Fruit fly (Drosophila melanogaster) whole organism, embryonic: ENCODE measurements around the gene jet.

Experiments
- Abd-B ChIP-seq: fragments of 200-800 bp; sonication (Bioruptor generic); optimal IDR thresholded peaks from 2 replicates; lab custom pipeline; 2018; ENCODE audit warnings: missing biosample characterization, mild to moderate bottlenecking, missing genetic modification characterization, moderate library complexity
- BEAF-32 ChIP-seq: fragments of 200-800 bp; sonication (Bioruptor generic); optimal IDR thresholded peaks from 3 replicates; lab custom pipeline; 2017; ENCODE audit warnings: missing biosample characterization, missing genetic modification characterization, mild to moderate bottlenecking, moderate library complexity, missing genetic modification reagents
- Bgb ChIP-seq: fragments of 200-800 bp; sonication (Bioruptor generic); IDR thresholded peaks from 2 replicates; pipeline ENCODE4 v1.3.6; 2022; ENCODE audit warnings: missing biosample characterization, missing genetic modification characterization; ENCODE audit not compliant: partially characterized antibody
- Bteb2 ChIP-seq: fragments of 200-800 bp; sonication (Bioruptor generic); optimal IDR thresholded peaks from 2 replicates; lab custom pipeline; 2016; ENCODE audit warnings: missing biosample characterization, missing genetic modification characterization
- CG12942 ChIP-seq: fragments of 200-800 bp; sonication (Bioruptor generic); optimal IDR thresholded peaks from 3 replicates; lab custom pipeline; 2016; ENCODE audit warnings: missing biosample characterization, missing genetic modification characterization
- CG14860 ChIP-seq: fragments of 200-800 bp; sonication (Bioruptor generic); IDR thresholded peaks from 3 replicates; pipeline ENCODE4 v1.3.6; 2022; ENCODE audit warnings: missing biosample characterization, missing genetic modification characterization; ENCODE audit not compliant: partially characterized antibody
- CG16813 ChIP-seq: fragments of 200-800 bp; sonication (Bioruptor generic); IDR thresholded peaks from 3 replicates; pipeline ENCODE4 v1.3.6; 2022; ENCODE audit warnings: missing biosample characterization, missing genetic modification characterization; ENCODE audit not compliant: partially characterized antibody
- CG17568 ChIP-seq: fragments of 200-800 bp; sonication (Bioruptor generic); optimal IDR thresholded peaks from 2 replicates; lab custom pipeline; 2018; ENCODE audit warnings: missing biosample characterization, mild to moderate bottlenecking, missing genetic modification characterization, moderate library complexity
- CG18599 ChIP-seq: fragments of 200-800 bp; sonication (Bioruptor generic); optimal IDR thresholded peaks from 3 replicates; lab custom pipeline; 2017; ENCODE audit warnings: missing biosample characterization, missing genetic modification characterization, mild to moderate bottlenecking, moderate library complexity, missing genetic modification reagents
- CG30431 ChIP-seq: fragments of 200-800 bp; sonication (Bioruptor generic); optimal IDR thresholded peaks from 2 replicates; lab custom pipeline; 2017; ENCODE audit warnings: missing biosample characterization, missing genetic modification characterization
- CG34422 ChIP-seq: fragments of 200-800 bp; sonication (Bioruptor generic); IDR thresholded peaks from 3 replicates; pipeline ENCODE4 v1.3.6; 2022; ENCODE audit warnings: missing biosample characterization, missing genetic modification characterization
- CG3847 ChIP-seq: fragments of 200-800 bp; sonication (Bioruptor generic); IDR thresholded peaks from 2 replicates; pipeline ENCODE4 v1.3.6; 2022; ENCODE audit warnings: missing biosample characterization, missing genetic modification characterization
- CG42726 ChIP-seq: fragments of 200-800 bp; sonication (Bioruptor generic); IDR thresholded peaks from 2 replicates; pipeline ENCODE4 v1.3.6; 2022; ENCODE audit warnings: missing biosample characterization, missing genetic modification characterization; ENCODE audit not compliant: partially characterized antibody
- CG5245 ChIP-seq: fragments of 200-800 bp; sonication (Bioruptor generic); optimal IDR thresholded peaks from 3 replicates; lab custom pipeline; 2016; ENCODE audit warnings: missing biosample characterization, missing genetic modification characterization
- CG6272 ChIP-seq: fragments of 200-800 bp; sonication (Bioruptor generic); IDR thresholded peaks from 2 replicates; pipeline ENCODE4 v1.3.6; 2022; ENCODE audit warnings: missing biosample characterization, missing genetic modification characterization
- CG6683 ChIP-seq: fragments of 200-800 bp; sonication (Bioruptor generic); optimal IDR thresholded peaks from 2 replicates; lab custom pipeline; 2017; ENCODE audit warnings: missing biosample characterization, mild to moderate bottlenecking, missing genetic modification characterization, missing genetic modification reagents
- CG6791 ChIP-seq: fragments of 200-800 bp; sonication (Bioruptor generic); IDR thresholded peaks from 3 replicates; pipeline ENCODE4 v1.3.6; 2022; ENCODE audit warnings: missing biosample characterization, missing genetic modification characterization; ENCODE audit not compliant: partially characterized antibody
- CG7357 ChIP-seq: fragments of 200-800 bp; sonication (Bioruptor generic); IDR thresholded peaks from 3 replicates; pipeline ENCODE4 v1.3.6; 2022; ENCODE audit warnings: missing biosample characterization, missing genetic modification characterization
- CG9215 ChIP-seq: fragments of 200-800 bp; sonication (Bioruptor generic); IDR thresholded peaks from 2 replicates; pipeline ENCODE4 v1.3.6; 2022; ENCODE audit warnings: missing biosample characterization, missing genetic modification characterization
- CG9437 ChIP-seq: fragments of 200-800 bp; sonication (Bioruptor generic); optimal IDR thresholded peaks from 2 replicates; lab custom pipeline; 2018; ENCODE audit warnings: missing biosample characterization, mild to moderate bottlenecking, missing genetic modification characterization
- D19A ChIP-seq: fragments of 200-800 bp; optimal IDR thresholded peaks from 3 replicates; lab custom pipeline; 2019; ENCODE audit warnings: missing biosample characterization, mild to moderate bottlenecking, missing genetic modification characterization, moderate library complexity
- Dll ChIP-seq: fragments of 200-800 bp; sonication (Bioruptor generic); IDR thresholded peaks from 4 replicates; pipeline ENCODE4 v1.3.6; 2022; ENCODE audit warnings: missing biosample characterization, missing genetic modification characterization; ENCODE audit not compliant: partially characterized antibody
- Doc2 ChIP-seq: fragments of 200-800 bp; sonication (Bioruptor generic); IDR thresholded peaks from 2 replicates; pipeline ENCODE4 v1.3.6; 2022; ENCODE audit warnings: missing biosample characterization, missing genetic modification characterization
- E2f2 ChIP-seq: fragments of 200-800 bp; sonication (Bioruptor generic); IDR thresholded peaks from 2 replicates; pipeline ENCODE4 v1.3.6; 2022; ENCODE audit warnings: missing biosample characterization, missing genetic modification characterization
- HLH3B ChIP-seq: fragments of 200-800 bp; sonication (Bioruptor generic); IDR thresholded peaks from 2 replicates; pipeline ENCODE4 v1.3.6; 2022; ENCODE audit warnings: missing biosample characterization, missing genetic modification characterization
- HLH4C ChIP-seq: fragments of 200-800 bp; sonication (Bioruptor generic); IDR thresholded peaks from 3 replicates; pipeline ENCODE4 v1.3.6; 2022; ENCODE audit warnings: missing biosample characterization, missing genetic modification characterization; ENCODE audit not compliant: partially characterized antibody
- Hand ChIP-seq: fragments of 200-800 bp; sonication (Bioruptor generic); optimal IDR thresholded peaks from 2 replicates; lab custom pipeline; 2017; ENCODE audit warnings: mild to moderate bottlenecking, missing biosample characterization, missing genetic modification reagents, missing genetic modification characterization
- HmgZ ChIP-seq: fragments of 200-800 bp; sonication (Bioruptor generic); optimal IDR thresholded peaks from 2 replicates; lab custom pipeline; 2018; ENCODE audit warnings: missing biosample characterization, mild to moderate bottlenecking, missing genetic modification characterization
- Med ChIP-seq: fragments of 200-800 bp; sonication (Bioruptor generic); peaks from one replicate; lab custom pipeline; 2016; ENCODE audit warnings: missing biosample characterization, missing genetic modification characterization, mild to moderate bottlenecking, inconsistent platforms, moderate library complexity
- PHDP ChIP-seq: fragments of 200-800 bp; sonication (Bioruptor generic); optimal IDR thresholded peaks from 3 replicates; lab custom pipeline; 2018; ENCODE audit warnings: missing biosample characterization, mild to moderate bottlenecking, missing genetic modification characterization, moderate library complexity
- Pdp1 ChIP-seq, 2 experiments: fragments of 200-800 bp; sonication (Bioruptor generic); optimal IDR thresholded peaks; 3 replicates each; lab custom pipeline; 2016; ENCODE audit warnings: missing biosample characterization in 2 of 2, missing genetic modification characterization in 2 of 2, mild to moderate bottlenecking in 1 of 2, moderate library complexity in 1 of 2
- Poxn ChIP-seq: fragments of 200-800 bp; sonication (Bioruptor generic); IDR thresholded peaks from 2 replicates; pipeline ENCODE4 v1.3.6; 2022; ENCODE audit warnings: missing biosample characterization, missing genetic modification characterization
- Scr ChIP-seq: fragments of 200-800 bp; sonication (Bioruptor generic); IDR thresholded peaks from 2 replicates; pipeline ENCODE4 v1.3.6; 2022; ENCODE audit warnings: missing biosample characterization, missing genetic modification characterization; ENCODE audit not compliant: partially characterized antibody
- bbx ChIP-seq: fragments of 200-800 bp; sonication (Bioruptor generic); IDR thresholded peaks from 2 replicates; pipeline ENCODE4 v1.3.6; 2022; ENCODE audit warnings: missing biosample characterization, missing genetic modification characterization; ENCODE audit not compliant: partially characterized antibody
- bigmax ChIP-seq: fragments of 200-800 bp; sonication (Bioruptor generic); optimal IDR thresholded peaks from 2 replicates; lab custom pipeline; 2018; ENCODE audit warnings: missing biosample characterization, mild to moderate bottlenecking, missing genetic modification characterization
- ewg ChIP-seq: fragments of 200-800 bp; sonication (Bioruptor generic); optimal IDR thresholded peaks from 3 replicates; lab custom pipeline; 2017; ENCODE audit warnings: mild to moderate bottlenecking, missing biosample characterization, missing genetic modification reagents, missing genetic modification characterization
- exex ChIP-seq: fragments of 200-800 bp; sonication (Bioruptor generic); optimal IDR thresholded peaks from 4 replicates; lab custom pipeline; 2018; ENCODE audit warnings: missing biosample characterization, mild to moderate bottlenecking, missing genetic modification characterization, moderate library complexity
- gem ChIP-seq: fragments of 200-800 bp; sonication (Bioruptor generic); optimal IDR thresholded peaks from 2 replicates; lab custom pipeline; 2019; ENCODE audit warnings: missing biosample characterization, mild to moderate bottlenecking, missing genetic modification characterization, moderate library complexity
- grn ChIP-seq: fragments of 200-800 bp; sonication (Bioruptor generic); optimal IDR thresholded peaks from 3 replicates; lab custom pipeline; 2017; ENCODE audit warnings: missing biosample characterization, missing genetic modification characterization
- hbn ChIP-seq: fragments of 200-800 bp; sonication (Bioruptor generic); IDR thresholded peaks from 2 replicates; pipeline ENCODE4 v1.3.6; 2022; ENCODE audit warnings: missing biosample characterization, missing genetic modification characterization; ENCODE audit not compliant: partially characterized antibody
- knrl ChIP-seq: fragments of 200-800 bp; sonication (Bioruptor generic); IDR thresholded peaks from 3 replicates; pipeline ENCODE4 v1.3.6; 2022; ENCODE audit warnings: missing biosample characterization, missing genetic modification characterization; ENCODE audit not compliant: partially characterized antibody
- nau ChIP-seq: fragments of 200-800 bp; sonication (Bioruptor generic); optimal IDR thresholded peaks from 3 replicates; lab custom pipeline; 2017; ENCODE audit warnings: missing biosample characterization, mild to moderate bottlenecking, missing genetic modification characterization, missing genetic modification reagents
- so ChIP-seq: fragments of 200-800 bp; sonication (Bioruptor generic); IDR thresholded peaks from 3 replicates; pipeline ENCODE4 v1.3.6; 2022; ENCODE audit warnings: missing biosample characterization, missing genetic modification characterization
- stwl ChIP-seq: fragments of 200-800 bp; sonication (Bioruptor generic); optimal IDR thresholded peaks from 3 replicates; lab custom pipeline; 2018; ENCODE audit warnings: missing biosample characterization, mild to moderate bottlenecking, missing genetic modification characterization, moderate library complexity
- tin ChIP-seq: fragments of 200-800 bp; sonication (Bioruptor generic); optimal IDR thresholded peaks from 3 replicates; lab custom pipeline; 2016; ENCODE audit warnings: missing biosample characterization, missing genetic modification characterization
- vnd ChIP-seq: fragments of 200-800 bp; sonication (Bioruptor generic); IDR thresholded peaks from 3 replicates; pipeline ENCODE4 v1.3.6; 2022; ENCODE audit warnings: missing biosample characterization, missing genetic modification characterization; ENCODE audit not compliant: partially characterized antibody
- wor ChIP-seq: fragments of 200-800 bp; sonication (Bioruptor generic); IDR thresholded peaks from 2 replicates; pipeline ENCODE4 v1.3.6; 2022; ENCODE audit warnings: missing biosample characterization, missing genetic modification characterization

The jet gene

DNA sequence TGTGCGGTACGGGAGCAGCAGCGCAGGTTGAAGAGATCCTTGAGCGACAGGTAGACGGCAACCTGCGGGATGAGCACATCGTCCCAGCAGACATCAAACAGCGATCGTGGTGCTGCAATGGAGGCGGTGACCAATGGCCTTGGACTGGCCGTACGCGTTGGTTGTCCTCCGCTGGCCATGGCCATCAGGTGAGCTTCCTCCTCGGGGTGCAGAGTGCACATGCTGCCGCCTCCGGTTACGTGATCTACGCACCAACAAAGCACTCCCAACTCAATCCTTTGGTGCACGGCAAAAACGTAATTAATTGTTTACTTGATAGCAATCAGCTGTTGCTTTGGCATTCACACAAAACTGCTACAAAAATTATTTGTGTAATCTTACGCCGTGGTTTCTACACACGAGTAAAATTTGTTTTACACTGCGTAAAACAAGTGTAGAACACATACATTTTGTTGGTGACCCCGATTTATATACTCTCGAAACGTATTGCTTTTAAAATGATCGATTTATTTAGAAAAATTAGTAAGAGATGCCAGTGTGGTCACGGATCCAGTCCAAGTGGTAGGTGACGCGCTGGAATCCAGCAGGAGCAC lies at the start of gene jet:
Gene jet (minus strand): TSS at position 332 of the 593 bp plus-strand sequence.
- no peak for TF ChIP-seq wor (GFP tag; lab: Robert Waterston, UW)
- no peak for TF ChIP-seq HLH3B (GFP tag; lab: Robert Waterston, UW)
- TF ChIP-seq bigmax (GFP tag; lab: Kevin White, UChicago) = no peak
- peak in 1 of 2 experiments; percentile 31 for TF ChIP-seq Pdp1 (GFP tag; optimal IDR thresholded peaks at IDR 0.05; lab: Kevin White, UChicago)
- peak; percentile 19 for TF ChIP-seq CG9437
- peak; percentile 76 for TF ChIP-seq Bgb (GFP tag; lab: Robert Waterston, UW)
- peak; percentile 49 for TF ChIP-seq stwl (tag; lab: Kevin White, UChicago)
- peak; percentile 48 for TF ChIP-seq bbx (GFP tag; lab: Robert Waterston, UW)
- no peak for TF ChIP-seq CG30431 (GFP tag; lab: Kevin White, UChicago)
- TF ChIP-seq CG17568 (GFP tag; lab: Kevin White, UChicago) = no peak
- TF ChIP-seq exex (tag; lab: Kevin White, UChicago) = peak; percentile 72
- TF ChIP-seq CG7357 (GFP tag; lab: Robert Waterston, UW) = no peak
- TF ChIP-seq CG42726 (GFP tag; lab: Robert Waterston, UW) = peak; percentile 63
- TF ChIP-seq Abd-B = peak; percentile 9
- no peak for TF ChIP-seq gem (tag; lab: Kevin White, UChicago)
- 0 out of 4 replicates have a peak, but pooled peaks have one; percentile 22 for TF ChIP-seq Dll (GFP tag; lab: Robert Waterston, UW)
- TF ChIP-seq hbn = 0 out of 2 replicates have a peak, but pooled peaks have one; percentile 20
- peak; percentile 63 for TF ChIP-seq knrl (GFP tag; lab: Robert Waterston, UW)
- no peak for TF ChIP-seq Bteb2 (GFP tag; lab: Kevin White, UChicago)
- peak; percentile 59 for TF ChIP-seq E2f2 (GFP tag; lab: Robert Waterston, UW)
- TF ChIP-seq Med (GFP tag; lab: Kevin White, UChicago) = peak; percentile 67
- TF ChIP-seq HLH4C = peak; percentile 55; the same call in 1 of the 3 replicates
- TF ChIP-seq grn (GFP tag; lab: Kevin White, UChicago) = peak; percentile 78
- TF ChIP-seq CG6791 = peak; percentile 57; the same call in 2 of the 3 replicates
- peak; percentile 24 for TF ChIP-seq BEAF-32 (GFP tag; lab: Kevin White, UChicago)
- TF ChIP-seq CG9215 = no peak
- TF ChIP-seq CG6683 = no peak
- TF ChIP-seq CG3847 (GFP tag; lab: Robert Waterston, UW) = no peak
- no peak for TF ChIP-seq CG12942 (GFP tag; lab: Kevin White, UChicago)
- no peak for TF ChIP-seq Hand (GFP tag; lab: Kevin White, UChicago)
- no peak for TF ChIP-seq tin (GFP tag; lab: Kevin White, UChicago)
- TF ChIP-seq so (GFP tag; lab: Robert Waterston, UW) = no peak
- TF ChIP-seq ewg (GFP tag; lab: Kevin White, UChicago) = no peak
- peak; percentile 24; the same call in 1 of the 2 replicates for TF ChIP-seq Scr
- TF ChIP-seq CG6272 (GFP tag; lab: Robert Waterston, UW) = no peak
- peak; percentile 43; the same call in 1 of the 3 replicates for TF ChIP-seq vnd (GFP tag; lab: Robert Waterston, UW)
- no peak for TF ChIP-seq CG18599 (GFP tag; lab: Kevin White, UChicago)
- no peak for TF ChIP-seq PHDP (tag; lab: Kevin White, UChicago)
- TF ChIP-seq CG14860 = peak; percentile 27; the same call in 1 of the 3 replicates
- TF ChIP-seq nau (GFP tag; lab: Kevin White, UChicago) = no peak
- TF ChIP-seq CG16813 (GFP tag; lab: Robert Waterston, UW) = peak; percentile 67
- no peak for TF ChIP-seq Doc2
- peak; percentile 24; the same call in 1 of the 3 replicates for TF ChIP-seq CG34422 (GFP tag; lab: Robert Waterston, UW)
- no peak for TF ChIP-seq CG5245 (GFP tag; lab: Kevin White, UChicago)
- no peak for TF ChIP-seq D19A (tag; lab: Kevin White, UChicago)
- peak; percentile 57 for TF ChIP-seq HmgZ (tag; lab: Kevin White, UChicago)
- TF ChIP-seq Poxn = no peak
